Worm (Caenorhabditis elegans) whole organism, mixed stage, embryonic: ENCODE data around the gene K10G6.5.

Source experiments
- M03D4.4 ChIP-seq: sonication (generic microtip); optimal IDR thresholded peaks from 2 replicates; lab custom pipeline; 2017; ENCODE audit warnings: mild to moderate bottlenecking, missing genetic modification characterization, missing compliant biosample characterization
- bed-3 ChIP-seq: fragments of 200-800 bp; sonication (Bioruptor generic); optimal IDR thresholded peaks from 3 replicates; lab custom pipeline; 2018; ENCODE audit warnings: mild to moderate bottlenecking, missing genetic modification characterization, moderate library complexity, missing compliant biosample characterization
- blmp-1 ChIP-seq: fragments of 150-350 bp; optimal IDR thresholded peaks from 2 replicates; lab custom pipeline; 2014; ENCODE audit warnings: missing biosample characterization, missing genetic modification characterization
- ceh-39 ChIP-seq: fragments of 150-350 bp; optimal IDR thresholded peaks from 2 replicates; lab custom pipeline; 2014; ENCODE audit warnings: missing biosample characterization, missing genetic modification characterization
- ceh-83 ChIP-seq: fragments of 200-800 bp; sonication (Bioruptor generic); optimal IDR thresholded peaks from 2 replicates; lab custom pipeline; 2018; ENCODE audit warnings: mild to moderate bottlenecking, missing genetic modification characterization, missing compliant biosample characterization
- ces-1 ChIP-seq: fragments of 150-350 bp; optimal IDR thresholded peaks from 2 replicates; lab custom pipeline; 2014; ENCODE audit warnings: missing biosample characterization, missing genetic modification reagents, missing genetic modification characterization
- cnd-1 ChIP-seq: fragments of 200-800 bp; sonication (Bioruptor generic); optimal IDR thresholded peaks from 2 replicates; lab custom pipeline; 2018; ENCODE audit warnings: mild to moderate bottlenecking, missing genetic modification characterization, missing compliant biosample characterization
- drap-1 ChIP-seq: fragments of 200-800 bp; sonication (Bioruptor generic); optimal IDR thresholded peaks from 3 replicates; lab custom pipeline; 2018; ENCODE audit warnings: mild to moderate bottlenecking, missing genetic modification characterization, missing compliant biosample characterization
- elt-3 ChIP-seq: fragments of 150-350 bp; optimal IDR thresholded peaks from 2 replicates; lab custom pipeline; 2014; ENCODE audit warnings: missing biosample characterization, missing genetic modification characterization
- flh-1 ChIP-seq: fragments of 200-800 bp; sonication (Bioruptor generic); optimal IDR thresholded peaks from 2 replicates; lab custom pipeline; 2018; ENCODE audit warnings: mild to moderate bottlenecking, missing genetic modification characterization, moderate library complexity, missing compliant biosample characterization
- ham-2 ChIP-seq: fragments of 200-800 bp; sonication (Bioruptor generic); optimal IDR thresholded peaks from 2 replicates; lab custom pipeline; 2018; ENCODE audit warnings: mild to moderate bottlenecking, missing genetic modification characterization, missing compliant biosample characterization
- lin-13 ChIP-seq: fragments of 150-350 bp; optimal IDR thresholded peaks from 2 replicates; lab custom pipeline; 2014; ENCODE audit warnings: missing biosample characterization, missing genetic modification characterization
- lin-32 ChIP-seq: fragments of 200-800 bp; sonication (Bioruptor generic); optimal IDR thresholded peaks from 2 replicates; lab custom pipeline; 2018; ENCODE audit warnings: mild to moderate bottlenecking, missing genetic modification characterization, missing compliant biosample characterization
- lsy-2 ChIP-seq: fragments of 150-350 bp; optimal IDR thresholded peaks from 2 replicates; lab custom pipeline; 2014; ENCODE audit warnings: missing biosample characterization, missing genetic modification characterization
- mep-1 ChIP-seq: fragments of 150-350 bp; optimal IDR thresholded peaks from 2 replicates; lab custom pipeline; 2017; ENCODE audit warnings: missing biosample characterization, missing genetic modification reagents, missing genetic modification characterization, inconsistent platforms
- mls-2 ChIP-seq: sonication (generic microtip); optimal IDR thresholded peaks from 2 replicates; lab custom pipeline; 2016; ENCODE audit warnings: mild to moderate bottlenecking, missing genetic modification characterization, moderate library complexity, missing compliant biosample characterization
- nhr-2 ChIP-seq: fragments of 150-350 bp; optimal IDR thresholded peaks from 2 replicates; lab custom pipeline; 2014; ENCODE audit warnings: missing biosample characterization, missing genetic modification characterization
- nhr-237 ChIP-seq: fragments of 150-350 bp; optimal IDR thresholded peaks from 2 replicates; lab custom pipeline; 2014; ENCODE audit warnings: missing biosample characterization, missing genetic modification characterization
- nhr-28 ChIP-seq: fragments of 150-350 bp; optimal IDR thresholded peaks from 2 replicates; lab custom pipeline; 2014; ENCODE audit warnings: missing biosample characterization, missing genetic modification characterization
- sem-2 ChIP-seq: fragments of 200-800 bp; sonication (Bioruptor generic); optimal IDR thresholded peaks from 2 replicates; lab custom pipeline; 2018; ENCODE audit warnings: mild to moderate bottlenecking, missing genetic modification characterization, missing compliant biosample characterization
- snpc-4 ChIP-seq: fragments of 150-350 bp; optimal IDR thresholded peaks from 2 replicates; lab custom pipeline; 2014; ENCODE audit warnings: missing biosample characterization, missing genetic modification characterization
- sptf-1 ChIP-seq: sonication (generic microtip); optimal IDR thresholded peaks from 2 replicates; lab custom pipeline; 2017; ENCODE audit warnings: mild to moderate bottlenecking, missing genetic modification characterization, moderate library complexity, missing compliant biosample characterization
- tbx-8 ChIP-seq: fragments of 200-800 bp; sonication (Bioruptor generic); optimal IDR thresholded peaks from 2 replicates; lab custom pipeline; 2018; ENCODE audit warnings: mild to moderate bottlenecking, missing genetic modification characterization, moderate library complexity, missing compliant biosample characterization
- unc-120 ChIP-seq: sonication (generic microtip); optimal IDR thresholded peaks from 2 replicates; lab custom pipeline; 2017; ENCODE audit warnings: missing genetic modification characterization, missing compliant biosample characterization; ENCODE audit not compliant: poor library complexity, severe bottlenecking
- unc-39 ChIP-seq: fragments of 150-350 bp; optimal IDR thresholded peaks from 2 replicates; lab custom pipeline; 2014; ENCODE audit warnings: missing biosample characterization, missing genetic modification characterization
- unc-62 ChIP-seq: fragments of 150-350 bp; optimal IDR thresholded peaks from 2 replicates; lab custom pipeline; 2014; ENCODE audit warnings: missing biosample characterization, missing genetic modification reagents, missing genetic modification characterization
- zip-8 ChIP-seq: fragments of 150-350 bp; optimal IDR thresholded peaks from 2 replicates; lab custom pipeline; 2014; ENCODE audit warnings: missing biosample characterization, missing genetic modification characterization

Gene K10G6.5

ce11 chrII:4025462-4025861 is 38.4 kb downstream of the K10G6.5 start, which contains the start of gene K07D4.5:
Gene K07D4.5, minus strand, starts transcription at chrII:4025562.
- TF ChIP-seq snpc-4 (tag; lab: Kevin White, UChicago), result no peak
- no peak for TF ChIP-seq mep-1 (tag; lab: Kevin White, UChicago)
- no peak for TF ChIP-seq blmp-1 (tag; lab: Kevin White, UChicago)
- no peak for TF ChIP-seq unc-120 (tag; lab: Kevin White, UChicago)
- TF ChIP-seq cnd-1 (tag; lab: Kevin White, UChicago), result no peak
- no peak for TF ChIP-seq drap-1
- no peak for TF ChIP-seq ceh-39 (tag; lab: Kevin White, UChicago)
- no peak for TF ChIP-seq mls-2 (tag; lab: Kevin White, UChicago)
- no peak for TF ChIP-seq ces-1 (GFP tag; lab: Kevin White, UChicago)
- TF ChIP-seq sptf-1, result no peak
- TF ChIP-seq zip-8 (tag; lab: Kevin White, UChicago), result no peak
- no peak for TF ChIP-seq tbx-8 (GFP tag; lab: Kevin White, UChicago)

- TF ChIP-seq lin-13 (tag; lab: Kevin White, UChicago) (no peak), sem-2 (GFP tag; lab: Kevin White, UChicago) (no peak), flh-1 (no peak), unc-39 (tag; lab: Kevin White, UChicago) (no peak), ham-2 (GFP tag; lab: Kevin White, UChicago) (no peak), ceh-83 (GFP tag; lab: Kevin White, UChicago) (no peak), elt-3 (tag; lab: Kevin White, UChicago) (no peak), nhr-237 (no peak), lin-32 (GFP tag; lab: Kevin White, UChicago) (no peak), cnd-1 (tag; lab: Kevin White, UChicago) (no peak), unc-62 (no peak), nhr-2 (tag; lab: Kevin White, UChicago) (no peak), ceh-39 (tag; lab: Kevin White, UChicago) (no peak), M03D4.4 (no peak), nhr-28 (no peak)
These were observed 41.2 kb downstream of the K10G6.5 start, which contains the start of gene K07D4.9 for ce11 chrII:4028276-4028675. Gene K07D4.9, plus strand, starts transcription at chrII:4028576.

- no peak for TF ChIP-seq ces-1 (GFP tag; lab: Kevin White, UChicago)
- TF ChIP-seq sptf-1, result no peak
- no peak for TF ChIP-seq snpc-4 (tag; lab: Kevin White, UChicago)
- no peak for TF ChIP-seq lsy-2
- TF ChIP-seq nhr-2 (tag; lab: Kevin White, UChicago), result no peak
- TF ChIP-seq bed-3 (GFP tag; lab: Kevin White, UChicago), result no peak
- TF ChIP-seq ham-2 (GFP tag; lab: Kevin White, UChicago), result no peak
- TF ChIP-seq nhr-237, result no peak
- no peak for TF ChIP-seq tbx-8 (GFP tag; lab: Kevin White, UChicago)
These were observed 45.2 kb downstream of the K10G6.5 start, which contains the start of gene K07D4.4 for ce11 chrII:4032293-4032692. Gene K07D4.4, minus strand, starts transcription at chrII:4032393.
